Fruit fly (Drosophila melanogaster) whole organism, embryonic: ENCODE data around the gene Vsp37A.

Source experiments
- Asciz ChIP-seq: fragments of 200-800 bp; sonication (Bioruptor generic); optimal IDR thresholded peaks from 2 replicates; lab custom pipeline; 2017; ENCODE audit warnings: missing biosample characterization, mild to moderate bottlenecking, missing genetic modification characterization, missing genetic modification reagents
- C15 ChIP-seq: fragments of 200-800 bp; sonication (Bioruptor generic); IDR thresholded peaks from 3 replicates; pipeline ENCODE4 v1.3.6; 2022; ENCODE audit warnings: missing biosample characterization, missing genetic modification characterization
- CG12942 ChIP-seq: fragments of 200-800 bp; sonication (Bioruptor generic); optimal IDR thresholded peaks from 3 replicates; lab custom pipeline; 2016; ENCODE audit warnings: missing biosample characterization, missing genetic modification characterization
- CG13287 ChIP-seq: fragments of 200-800 bp; sonication (Bioruptor generic); IDR thresholded peaks from 2 replicates; pipeline ENCODE4 v1.3.6; 2022; ENCODE audit warnings: missing biosample characterization, missing genetic modification characterization; ENCODE audit not compliant: partially characterized antibody
- CG13624 ChIP-seq: fragments of 200-800 bp; sonication (Bioruptor generic); optimal IDR thresholded peaks from 2 replicates; lab custom pipeline; 2016; ENCODE audit warnings: missing biosample characterization, missing genetic modification characterization
- CG14710 ChIP-seq: fragments of 200-800 bp; sonication (Bioruptor generic); optimal IDR thresholded peaks from 3 replicates; lab custom pipeline; 2019; ENCODE audit warnings: missing biosample characterization, mild to moderate bottlenecking, missing genetic modification characterization, moderate library complexity
- CG16779 ChIP-seq: fragments of 200-800 bp; sonication (Bioruptor generic); IDR thresholded peaks from 2 replicates; pipeline ENCODE4 v1.3.6; 2022; ENCODE audit warnings: missing biosample characterization, missing genetic modification characterization
- CG17361 ChIP-seq: fragments of 200-800 bp; sonication (Bioruptor generic); IDR thresholded peaks from 3 replicates; pipeline ENCODE4 v1.3.6; 2022; ENCODE audit warnings: missing biosample characterization, missing genetic modification characterization
- CG17568 ChIP-seq: fragments of 200-800 bp; sonication (Bioruptor generic); optimal IDR thresholded peaks from 2 replicates; lab custom pipeline; 2018; ENCODE audit warnings: missing biosample characterization, mild to moderate bottlenecking, missing genetic modification characterization, moderate library complexity
- CG3407 ChIP-seq: fragments of 200-800 bp; sonication (Bioruptor generic); optimal IDR thresholded peaks from 2 replicates; lab custom pipeline; 2018; ENCODE audit warnings: missing biosample characterization, mild to moderate bottlenecking, missing genetic modification characterization
- CG34224 ChIP-seq: fragments of 200-800 bp; sonication (Bioruptor generic); IDR thresholded peaks from 3 replicates; pipeline ENCODE4 v1.3.6; 2022; ENCODE audit warnings: missing biosample characterization, missing genetic modification characterization; ENCODE audit not compliant: partially characterized antibody
- CG4617 ChIP-seq: fragments of 200-800 bp; sonication (Bioruptor generic); optimal IDR thresholded peaks from 3 replicates; lab custom pipeline; 2016; ENCODE audit warnings: missing biosample characterization, missing genetic modification characterization, borderline replicate concordance
- CG5245 ChIP-seq: fragments of 200-800 bp; sonication (Bioruptor generic); optimal IDR thresholded peaks from 3 replicates; lab custom pipeline; 2016; ENCODE audit warnings: missing biosample characterization, missing genetic modification characterization
- CG8765 ChIP-seq: fragments of 200-800 bp; sonication (Bioruptor generic); IDR thresholded peaks from 2 replicates; pipeline ENCODE4 v1.3.6; 2022; ENCODE audit warnings: missing biosample characterization, missing genetic modification characterization
- CG8944 ChIP-seq: fragments of 200-800 bp; sonication (Bioruptor generic); optimal IDR thresholded peaks from 3 replicates; lab custom pipeline; 2016; ENCODE audit warnings: missing biosample characterization, missing genetic modification characterization
- CG9727 ChIP-seq: fragments of 200-800 bp; sonication (Bioruptor generic); optimal IDR thresholded peaks from 3 replicates; lab custom pipeline; 2017; ENCODE audit warnings: missing biosample characterization, mild to moderate bottlenecking, missing genetic modification characterization
- Fer2 ChIP-seq: fragments of 200-800 bp; sonication (Bioruptor generic); optimal IDR thresholded peaks from 2 replicates; lab custom pipeline; 2018; ENCODE audit warnings: missing biosample characterization, mild to moderate bottlenecking, missing genetic modification characterization, moderate library complexity
- Hr39 ChIP-seq: fragments of >200 bp; optimal IDR thresholded peaks from 2 replicates; lab custom pipeline; 2017
- Nf-YA ChIP-seq: fragments of 200-800 bp; sonication (Bioruptor generic); IDR thresholded peaks from 2 replicates; pipeline ENCODE4 v1.3.6; 2022; ENCODE audit warnings: missing biosample characterization, missing genetic modification characterization
- NfI ChIP-seq: fragments of 200-800 bp; sonication (Bioruptor generic); optimal IDR thresholded peaks from 3 replicates; lab custom pipeline; 2018; ENCODE audit warnings: missing biosample characterization, mild to moderate bottlenecking, missing genetic modification characterization, moderate library complexity
- Six4 ChIP-seq: fragments of 200-800 bp; sonication (Bioruptor generic); optimal IDR thresholded peaks from 2 replicates; lab custom pipeline; 2016; ENCODE audit warnings: missing biosample characterization, missing genetic modification characterization
- Sry-δ ChIP-seq: fragments of 200-800 bp; sonication (Bioruptor generic); optimal IDR thresholded peaks from 2 replicates; lab custom pipeline; 2016; ENCODE audit warnings: missing biosample characterization, missing genetic modification characterization
- ara ChIP-seq: fragments of 200-800 bp; sonication (Bioruptor generic); IDR thresholded peaks from 2 replicates; pipeline ENCODE4 v1.3.6; 2022; ENCODE audit warnings: missing biosample characterization, missing genetic modification characterization
- bab2 ChIP-seq: fragments of 200-800 bp; sonication (Bioruptor generic); optimal IDR thresholded peaks from 2 replicates; lab custom pipeline; 2016; ENCODE audit warnings: missing biosample characterization, missing genetic modification characterization
- bcd ChIP-seq: fragments of 200-800 bp; sonication (Bioruptor generic); optimal IDR thresholded peaks from 2 replicates; lab custom pipeline; 2017; ENCODE audit warnings: missing biosample characterization, mild to moderate bottlenecking, missing genetic modification characterization
- chif ChIP-seq, 2 experiments: fragments of 200-800 bp; sonication (Bioruptor generic); optimal IDR thresholded peaks; 3 replicates each; lab custom pipeline; 2016; ENCODE audit warnings: missing biosample characterization in 2 of 2, missing genetic modification characterization in 2 of 2
- chinmo ChIP-seq: fragments of 200-800 bp; sonication (Bioruptor generic); IDR thresholded peaks from 4 replicates; pipeline ENCODE4 v1.3.6; 2022; ENCODE audit warnings: missing biosample characterization, missing genetic modification characterization; ENCODE audit not compliant: partially characterized antibody
- crp ChIP-seq, 2 experiments: fragments of 200-800 bp; sonication (Bioruptor generic); optimal IDR thresholded peaks; 2 replicates in 1 of 2; 3 replicates in 1 of 2; lab custom pipeline; 2017; ENCODE audit warnings: missing biosample characterization in 2 of 2, missing genetic modification characterization in 2 of 2, mild to moderate bottlenecking in 1 of 2, moderate library complexity in 1 of 2
- dati ChIP-seq: fragments of 200-800 bp; sonication (Bioruptor generic); IDR thresholded peaks from 2 replicates; pipeline ENCODE4 v1.3.6; 2022; ENCODE audit warnings: missing biosample characterization, missing genetic modification characterization
- fd102C ChIP-seq: fragments of 200-800 bp; sonication (Bioruptor generic); optimal IDR thresholded peaks from 2 replicates; lab custom pipeline; 2018; ENCODE audit warnings: missing biosample characterization, mild to moderate bottlenecking, missing genetic modification characterization, moderate library complexity
- gcm2 ChIP-seq: fragments of 200-800 bp; sonication (Bioruptor generic); optimal IDR thresholded peaks from 2 replicates; lab custom pipeline; 2016; ENCODE audit warnings: missing biosample characterization, missing genetic modification characterization
- grau ChIP-seq: fragments of 200-800 bp; optimal IDR thresholded peaks from 3 replicates; lab custom pipeline; 2019; ENCODE audit warnings: missing biosample characterization, mild to moderate bottlenecking, missing genetic modification characterization, moderate library complexity
- gro ChIP-seq: fragments of 200-800 bp; sonication (Bioruptor generic); optimal IDR thresholded peaks from 2 replicates; lab custom pipeline; 2016; ENCODE audit warnings: missing biosample characterization, missing genetic modification characterization
- gsb-n ChIP-seq: fragments of 200-800 bp; sonication (Bioruptor generic); optimal IDR thresholded peaks from 3 replicates; lab custom pipeline; 2018; ENCODE audit warnings: missing biosample characterization, mild to moderate bottlenecking, missing genetic modification characterization
- hb ChIP-seq: fragments of 200-800 bp; sonication (Bioruptor generic); IDR thresholded peaks from 3 replicates; pipeline ENCODE4 v1.3.6; 2022; ENCODE audit warnings: missing biosample characterization, missing genetic modification characterization; ENCODE audit not compliant: partially characterized antibody
- hbn ChIP-seq: fragments of 200-800 bp; sonication (Bioruptor generic); IDR thresholded peaks from 2 replicates; pipeline ENCODE4 v1.3.6; 2022; ENCODE audit warnings: missing biosample characterization, missing genetic modification characterization; ENCODE audit not compliant: partially characterized antibody
- kni ChIP-seq: fragments of 200-800 bp; sonication (Bioruptor generic); optimal IDR thresholded peaks from 3 replicates; lab custom pipeline; 2017; ENCODE audit warnings: mild to moderate bottlenecking, missing biosample characterization, missing genetic modification reagents, missing genetic modification characterization
- maf-S ChIP-seq: fragments of 200-800 bp; sonication (Bioruptor generic); optimal IDR thresholded peaks from 2 replicates; lab custom pipeline; 2016; ENCODE audit warnings: missing biosample characterization, missing genetic modification characterization
- pfk ChIP-seq: fragments of 200-800 bp; sonication (Bioruptor generic); optimal IDR thresholded peaks from 2 replicates; lab custom pipeline; 2018; ENCODE audit warnings: missing biosample characterization, mild to moderate bottlenecking, missing genetic modification characterization, moderate library complexity
- ranshi ChIP-seq: fragments of 200-800 bp; sonication (Bioruptor generic); IDR thresholded peaks from 2 replicates; pipeline ENCODE4 v1.3.6; 2022; ENCODE audit warnings: missing biosample characterization, missing genetic modification characterization
- shn ChIP-seq: fragments of 200-800 bp; sonication (Bioruptor generic); optimal IDR thresholded peaks from 3 replicates; lab custom pipeline; 2016; ENCODE audit warnings: missing biosample characterization, missing genetic modification characterization
- sqz ChIP-seq: fragments of 200-800 bp; sonication (Bioruptor generic); optimal IDR thresholded peaks from 3 replicates; lab custom pipeline; 2018; ENCODE audit warnings: missing biosample characterization, mild to moderate bottlenecking, missing genetic modification characterization
- stc ChIP-seq: fragments of 200-800 bp; sonication (Bioruptor generic); IDR thresholded peaks from 2 replicates; pipeline ENCODE4 v1.3.6; 2022; ENCODE audit warnings: missing biosample characterization, missing genetic modification characterization
- stwl ChIP-seq: fragments of 200-800 bp; sonication (Bioruptor generic); optimal IDR thresholded peaks from 3 replicates; lab custom pipeline; 2018; ENCODE audit warnings: missing biosample characterization, mild to moderate bottlenecking, missing genetic modification characterization, moderate library complexity
- vfl ChIP-seq: fragments of 200-800 bp; sonication (Bioruptor generic); optimal IDR thresholded peaks from 2 replicates; lab custom pipeline; 2016; ENCODE audit warnings: missing biosample characterization, missing genetic modification characterization
- vnd ChIP-seq: fragments of 200-800 bp; sonication (Bioruptor generic); IDR thresholded peaks from 3 replicates; pipeline ENCODE4 v1.3.6; 2022; ENCODE audit warnings: missing biosample characterization, missing genetic modification characterization; ENCODE audit not compliant: partially characterized antibody
- z ChIP-seq: fragments of 200-800 bp; sonication (Bioruptor generic); IDR thresholded peaks from 3 replicates; pipeline ENCODE4 v1.3.6; 2022; ENCODE audit warnings: missing biosample characterization, missing genetic modification characterization
- zfh1 ChIP-seq: fragments of 200-800 bp; sonication (Bioruptor generic); IDR thresholded peaks from 3 replicates; pipeline ENCODE4 v1.3.6; 2022; ENCODE audit warnings: missing biosample characterization, missing genetic modification characterization
- zfh2 ChIP-seq: fragments of 200-800 bp; sonication (Bioruptor generic); optimal IDR thresholded peaks from 2 replicates; lab custom pipeline; 2016; ENCODE audit warnings: missing biosample characterization, missing genetic modification characterization

The Vsp37A gene

DNA sequence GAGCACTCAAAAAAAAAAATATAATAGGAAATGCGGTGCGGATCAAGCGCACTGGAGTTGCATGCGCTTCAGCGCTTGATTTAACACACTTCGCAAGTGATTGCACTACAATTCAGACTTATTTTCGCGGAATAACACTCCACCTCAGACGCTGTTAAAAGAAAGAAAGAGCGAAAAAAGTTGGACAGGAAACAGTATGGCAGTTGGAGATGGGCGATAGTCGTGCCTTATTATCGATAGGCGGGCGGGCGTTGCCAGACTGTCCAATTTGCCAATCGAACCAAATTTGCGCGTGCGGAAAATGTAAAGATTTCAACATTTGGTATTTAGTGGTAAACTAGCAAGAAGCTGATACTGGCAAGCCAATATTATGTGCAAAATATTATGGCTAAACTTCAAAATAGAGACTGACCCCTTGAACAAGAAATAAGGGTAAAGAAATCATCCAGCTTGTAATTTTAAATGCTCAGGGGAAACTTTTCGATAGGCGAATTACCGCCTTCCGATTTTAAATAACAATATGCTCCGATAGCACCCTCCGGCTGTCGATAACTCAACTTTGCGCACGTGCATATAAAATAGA lies 8.0 kb downstream of the Vsp37A start, which contains the start of the genes RpL36 and Mybbp1A (continued):
- TF ChIP-seq chif (GFP tag; optimal IDR thresholded peaks at IDR 0.05; lab: Kevin White, UChicago): peak; percentile 56 to 68
- peak; percentile 60 for TF ChIP-seq stwl
- TF ChIP-seq CG8944 (GFP tag; lab: Kevin White, UChicago): peak; percentile 55
- peak; percentile 82 for TF ChIP-seq maf-S (GFP tag; lab: Kevin White, UChicago)
- TF ChIP-seq CG34224 (GFP tag; lab: Robert Waterston, UW): peak; percentile 84
- TF ChIP-seq Six4 (GFP tag; lab: Kevin White, UChicago): peak; percentile 52
- no peak for TF ChIP-seq z (GFP tag; lab: Robert Waterston, UW)
- TF ChIP-seq CG13624 (GFP tag; lab: Kevin White, UChicago): peak; percentile 86
- TF ChIP-seq CG17568 (GFP tag; lab: Kevin White, UChicago): no peak
- no peak for TF ChIP-seq Hr39 (lab: Kevin White, UChicago)
- peak; percentile 45 for TF ChIP-seq stc (GFP tag; lab: Robert Waterston, UW)
- TF ChIP-seq Fer2 (tag; lab: Kevin White, UChicago): peak; percentile 45
- TF ChIP-seq sqz (GFP tag; lab: Kevin White, UChicago): peak; percentile 71
- peak; percentile 66 for TF ChIP-seq ranshi (GFP tag; lab: Robert Waterston, UW)
- TF ChIP-seq vfl (GFP tag; lab: Kevin White, UChicago): peak; percentile 77
- TF ChIP-seq fd102C (GFP tag; lab: Kevin White, UChicago): peak; percentile 28
- TF ChIP-seq CG8765 (GFP tag; lab: Robert Waterston, UW): 0 out of 2 replicates have a peak, but pooled peaks have one; percentile 18
- TF ChIP-seq Nf-YA (GFP tag; lab: Robert Waterston, UW): peak; percentile 60; the same call in 1 of the 2 replicates
- no peak for TF ChIP-seq gsb-n (tag; lab: Kevin White, UChicago)
- peak; percentile 88 for TF ChIP-seq CG9727 (GFP tag; lab: Kevin White, UChicago)
- peak; percentile 63; the same call in 1 of the 2 replicates for TF ChIP-seq CG16779 (GFP tag; lab: Robert Waterston, UW)
- peak; percentile 69 for TF ChIP-seq CG4617 (GFP tag; lab: Kevin White, UChicago)
- TF ChIP-seq CG12942: peak; percentile 52
- TF ChIP-seq grau (tag; lab: Kevin White, UChicago): peak; percentile 62
- no peak for TF ChIP-seq C15 (GFP tag; lab: Robert Waterston, UW)
- peak; percentile 42; the same call in 1 of the 2 replicates for TF ChIP-seq ara (GFP tag; lab: Robert Waterston, UW)
- peak; percentile 80 for TF ChIP-seq zfh2 (GFP tag; lab: Kevin White, UChicago)
- TF ChIP-seq bcd (GFP tag; lab: Kevin White, UChicago): peak; percentile 84
- peak in 1 of 2 experiments; percentile 56 for TF ChIP-seq crp (GFP tag; optimal IDR thresholded peaks at IDR 0.05; lab: Kevin White, UChicago)
- peak; percentile 76; the same call in 2 of the 3 replicates for TF ChIP-seq CG17361
- peak; percentile 55 for TF ChIP-seq pfk (GFP tag; lab: Kevin White, UChicago)
- peak; percentile 85 for TF ChIP-seq CG13287 (GFP tag; lab: Robert Waterston, UW)
- peak; percentile 16 for TF ChIP-seq CG5245 (GFP tag; lab: Kevin White, UChicago)
- peak; percentile 93 for TF ChIP-seq hb (GFP tag; lab: Robert Waterston, UW)
- 0 out of 2 replicates have a peak, but pooled peaks have one; percentile 17 for TF ChIP-seq dati (GFP tag; lab: Robert Waterston, UW)
- peak; percentile 99 for TF ChIP-seq vnd (GFP tag; lab: Robert Waterston, UW)
- peak; percentile 98 for TF ChIP-seq Sry-δ (GFP tag; lab: Kevin White, UChicago)
- peak; percentile 86 for TF ChIP-seq NfI (GFP tag; lab: Kevin White, UChicago)
- TF ChIP-seq CG3407 (GFP tag; lab: Kevin White, UChicago): peak; percentile 58
- peak; percentile 81 for TF ChIP-seq shn (GFP tag; lab: Kevin White, UChicago)
- TF ChIP-seq gcm2: peak; percentile 41
- TF ChIP-seq bab2 (GFP tag; lab: Kevin White, UChicago): peak; percentile 62
- TF ChIP-seq hbn (GFP tag; lab: Robert Waterston, UW): peak; percentile 61
- no peak for TF ChIP-seq Asciz (GFP tag; lab: Kevin White, UChicago)
- peak; percentile 83 for TF ChIP-seq gro (GFP tag; lab: Kevin White, UChicago)
- TF ChIP-seq kni (GFP tag; lab: Kevin White, UChicago): peak; percentile 79
- TF ChIP-seq chinmo (GFP tag; lab: Robert Waterston, UW): peak; percentile 80; the same call in 2 of the 4 replicates
- peak; percentile 79 for TF ChIP-seq zfh1 (GFP tag; lab: Robert Waterston, UW)
- TF ChIP-seq CG14710: peak; percentile 81
